Worm (Caenorhabditis elegans) whole organism, mixed stage, embryonic: ENCODE measurements around the gene T05C7.9.

Experiments used
- mep-1 ChIP-seq: fragments of 150-350 bp; optimal IDR thresholded peaks from 2 replicates; lab custom pipeline; 2017; ENCODE audit warnings: missing biosample characterization, missing genetic modification reagents, missing genetic modification characterization, inconsistent platforms
- nhr-237 ChIP-seq: fragments of 150-350 bp; optimal IDR thresholded peaks from 2 replicates; lab custom pipeline; 2014; ENCODE audit warnings: missing biosample characterization, missing genetic modification characterization
- tbx-8 ChIP-seq: fragments of 200-800 bp; sonication (Bioruptor generic); optimal IDR thresholded peaks from 2 replicates; lab custom pipeline; 2018; ENCODE audit warnings: mild to moderate bottlenecking, missing genetic modification characterization, moderate library complexity, missing compliant biosample characterization
- unc-62 ChIP-seq: fragments of 150-350 bp; optimal IDR thresholded peaks from 2 replicates; lab custom pipeline; 2014; ENCODE audit warnings: missing biosample characterization, missing genetic modification reagents, missing genetic modification characterization
- ztf-11 ChIP-seq: fragments of 150-350 bp; optimal IDR thresholded peaks from 2 replicates; lab custom pipeline; 2014; ENCODE audit warnings: missing biosample characterization, missing genetic modification characterization

DNA sequence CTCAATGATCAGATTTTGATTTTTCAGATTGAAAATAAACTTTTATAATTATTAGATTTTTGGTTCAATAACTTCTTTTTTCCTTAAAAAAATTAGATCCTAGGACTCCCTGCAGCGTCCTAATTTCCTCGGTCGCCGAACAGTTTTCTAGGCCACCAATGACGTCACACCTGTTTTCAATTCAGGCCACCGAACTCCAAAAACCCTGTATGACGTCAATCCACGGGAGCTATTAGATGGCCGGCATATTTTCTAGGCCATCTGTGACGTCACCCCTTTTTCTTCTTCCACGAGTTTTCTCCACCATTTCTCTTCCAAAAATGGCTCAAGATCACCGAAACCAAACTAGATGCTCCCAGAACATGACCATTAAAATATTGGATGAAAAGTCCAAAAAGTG lies 7.8 kb upstream of the T05C7.9 start:
- TF ChIP-seq unc-62 (no peak), nhr-237 (tag; lab: Kevin White, UChicago) (no peak), ztf-11 (tag; lab: Kevin White, UChicago) (no peak), mep-1 (tag; lab: Kevin White, UChicago) (no peak), tbx-8 (GFP tag; lab: Kevin White, UChicago) (no peak)
